Fruit fly (Drosophila melanogaster) whole organism, embryonic: ENCODE results near the gene CG13081.

Source experiments
- Bdp1 ChIP-seq: fragments of 200-800 bp; sonication (Bioruptor generic); optimal IDR thresholded peaks from 3 replicates; lab custom pipeline; 2016; ENCODE audit warnings: missing biosample characterization, missing genetic modification characterization
- CG10267 ChIP-seq: fragments of 200-800 bp; sonication (Bioruptor generic); optimal IDR thresholded peaks from 2 replicates; lab custom pipeline; 2018; ENCODE audit warnings: missing biosample characterization, mild to moderate bottlenecking, missing genetic modification characterization, moderate library complexity
- CG11723 ChIP-seq: fragments of 200-800 bp; sonication (Bioruptor generic); optimal IDR thresholded peaks from 2 replicates; lab custom pipeline; 2017; ENCODE audit warnings: missing biosample characterization, mild to moderate bottlenecking, missing genetic modification characterization
- CG12155 ChIP-seq: fragments of 200-800 bp; sonication (Bioruptor generic); optimal IDR thresholded peaks from 3 replicates; lab custom pipeline; 2016; ENCODE audit warnings: missing biosample characterization, missing genetic modification characterization
- CG12219 ChIP-seq: fragments of 200-800 bp; sonication (Bioruptor generic); optimal IDR thresholded peaks from 3 replicates; lab custom pipeline; 2018; ENCODE audit warnings: missing biosample characterization, mild to moderate bottlenecking, missing genetic modification characterization
- CG15479 ChIP-seq: fragments of 200-800 bp; sonication (Bioruptor generic); optimal IDR thresholded peaks from 3 replicates; lab custom pipeline; 2019; ENCODE audit warnings: missing biosample characterization, mild to moderate bottlenecking, missing genetic modification characterization, moderate library complexity
- CG15601 ChIP-seq: fragments of 200-800 bp; sonication (Bioruptor generic); optimal IDR thresholded peaks from 3 replicates; lab custom pipeline; 2019; ENCODE audit warnings: missing biosample characterization, mild to moderate bottlenecking, missing genetic modification characterization, moderate library complexity
- CG17361 ChIP-seq: fragments of 200-800 bp; sonication (Bioruptor generic); IDR thresholded peaks from 3 replicates; pipeline ENCODE4 v1.3.6; 2022; ENCODE audit warnings: missing biosample characterization, missing genetic modification characterization
- CG17385 ChIP-seq: fragments of 200-800 bp; sonication (Bioruptor generic); optimal IDR thresholded peaks from 3 replicates; lab custom pipeline; 2018; ENCODE audit warnings: missing biosample characterization, mild to moderate bottlenecking, missing genetic modification characterization
- CG17612 ChIP-seq: fragments of 200-800 bp; sonication (Bioruptor generic); IDR thresholded peaks from 2 replicates; pipeline ENCODE4 v1.3.6; 2022; ENCODE audit warnings: missing biosample characterization, missing genetic modification characterization
- CG17912 ChIP-seq: fragments of 200-800 bp; sonication (Bioruptor generic); optimal IDR thresholded peaks from 2 replicates; lab custom pipeline; 2018; ENCODE audit warnings: missing biosample characterization, mild to moderate bottlenecking, missing genetic modification characterization
- CG2120 ChIP-seq: fragments of 200-800 bp; sonication (Bioruptor generic); optimal IDR thresholded peaks from 3 replicates; lab custom pipeline; 2016; ENCODE audit warnings: missing biosample characterization, missing genetic modification characterization
- CG2678 ChIP-seq: fragments of 200-800 bp; sonication (Bioruptor generic); optimal IDR thresholded peaks from 3 replicates; lab custom pipeline; 2019; ENCODE audit warnings: missing biosample characterization, mild to moderate bottlenecking, missing genetic modification characterization, moderate library complexity
- CG2889 ChIP-seq: fragments of 200-800 bp; sonication (Bioruptor generic); IDR thresholded peaks from 3 replicates; pipeline ENCODE4 v1.3.6; 2022; ENCODE audit warnings: missing biosample characterization, missing genetic modification characterization
- CG31224 ChIP-seq: fragments of 200-800 bp; sonication (Bioruptor generic); IDR thresholded peaks from 2 replicates; pipeline ENCODE4 v1.3.6; 2022; ENCODE audit warnings: missing biosample characterization, missing genetic modification characterization
- CG31365 ChIP-seq: fragments of 200-800 bp; sonication (Bioruptor generic); optimal IDR thresholded peaks from 2 replicates; lab custom pipeline; 2018; ENCODE audit warnings: missing biosample characterization, mild to moderate bottlenecking, missing genetic modification characterization
- CG3163 ChIP-seq: fragments of 200-800 bp; sonication (Bioruptor generic); optimal IDR thresholded peaks from 3 replicates; lab custom pipeline; 2016; ENCODE audit warnings: missing biosample characterization, missing genetic modification characterization
- CG3281 ChIP-seq: fragments of 200-800 bp; sonication (Bioruptor generic); optimal IDR thresholded peaks from 3 replicates; lab custom pipeline; 2017; ENCODE audit warnings: missing biosample characterization, mild to moderate bottlenecking, missing genetic modification characterization
- CG34224 ChIP-seq: fragments of 200-800 bp; sonication (Bioruptor generic); IDR thresholded peaks from 3 replicates; pipeline ENCODE4 v1.3.6; 2022; ENCODE audit warnings: missing biosample characterization, missing genetic modification characterization; ENCODE audit not compliant: partially characterized antibody
- CG3995 ChIP-seq: fragments of 200-800 bp; sonication (Bioruptor generic); optimal IDR thresholded peaks from 3 replicates; lab custom pipeline; 2016; ENCODE audit warnings: missing biosample characterization, missing genetic modification characterization
- CG4854 ChIP-seq: fragments of 200-800 bp; sonication (Bioruptor generic); optimal IDR thresholded peaks from 2 replicates; lab custom pipeline; 2016; ENCODE audit warnings: missing biosample characterization, missing genetic modification characterization, inconsistent platforms
- CG7786 ChIP-seq: fragments of 200-800 bp; sonication (Bioruptor generic); optimal IDR thresholded peaks from 2 replicates; lab custom pipeline; 2016; ENCODE audit warnings: missing biosample characterization, missing genetic modification characterization
- CG7963 ChIP-seq: fragments of 200-800 bp; sonication (Bioruptor generic); IDR thresholded peaks from 3 replicates; pipeline ENCODE4 v1.3.6; 2022; ENCODE audit warnings: missing biosample characterization, missing genetic modification characterization; ENCODE audit not compliant: partially characterized antibody
- CG8290 ChIP-seq, 3 experiments: fragments of 200-800 bp; sonication (Bioruptor generic); optimal IDR thresholded peaks; 2 replicates each; lab custom pipeline; 2016 to 2019; ENCODE audit warnings: missing biosample characterization in 3 of 3, missing genetic modification characterization in 3 of 3, mild to moderate bottlenecking in 2 of 3, moderate library complexity in 1 of 3
- CG9215 ChIP-seq: fragments of 200-800 bp; sonication (Bioruptor generic); IDR thresholded peaks from 2 replicates; pipeline ENCODE4 v1.3.6; 2022; ENCODE audit warnings: missing biosample characterization, missing genetic modification characterization
- CG9817 ChIP-seq: fragments of 200-800 bp; sonication (Bioruptor generic); optimal IDR thresholded peaks from 2 replicates; lab custom pipeline; 2018; ENCODE audit warnings: missing biosample characterization, mild to moderate bottlenecking, missing genetic modification characterization, moderate library complexity
- CHES-1-like ChIP-seq: fragments of 200-800 bp; sonication (Bioruptor generic); optimal IDR thresholded peaks from 2 replicates; lab custom pipeline; 2016; ENCODE audit warnings: missing biosample characterization, missing genetic modification characterization
- Chrac-16 ChIP-seq: fragments of 200-800 bp; sonication (Bioruptor generic); optimal IDR thresholded peaks from 3 replicates; lab custom pipeline; 2016; ENCODE audit warnings: missing biosample characterization, missing genetic modification characterization
- CrebB ChIP-seq: fragments of 200-800 bp; sonication (Bioruptor generic); optimal IDR thresholded peaks from 3 replicates; lab custom pipeline; 2018; ENCODE audit warnings: missing biosample characterization, mild to moderate bottlenecking, missing genetic modification characterization
- Elba2 ChIP-seq: fragments of 200-800 bp; sonication (Bioruptor generic); optimal IDR thresholded peaks from 3 replicates; lab custom pipeline; 2016; ENCODE audit warnings: missing biosample characterization, missing genetic modification characterization
- Fer1 ChIP-seq: fragments of 200-800 bp; sonication (Bioruptor generic); optimal IDR thresholded peaks from 2 replicates; lab custom pipeline; 2017; ENCODE audit warnings: missing biosample characterization, mild to moderate bottlenecking, missing genetic modification characterization
- Hr78 ChIP-seq, 2 experiments: fragments of 200-800 bp in 1 of 2; fragments of >200 bp in 1 of 2; sonication (Bioruptor generic) in 1 of 2; optimal IDR thresholded peaks; 2 replicates each; lab custom pipeline; 2017 to 2019; ENCODE audit warnings: missing biosample characterization in 2 of 2, missing genetic modification characterization in 2 of 2, mild to moderate bottlenecking in 1 of 2, moderate library complexity in 1 of 2
- Hsf ChIP-seq: fragments of 200-800 bp; sonication (Bioruptor generic); optimal IDR thresholded peaks from 3 replicates; lab custom pipeline; 2016; ENCODE audit warnings: missing biosample characterization, missing genetic modification characterization
- Optix ChIP-seq: fragments of 200-800 bp; sonication (Bioruptor generic); IDR thresholded peaks from 3 replicates; pipeline ENCODE4 v1.3.6; 2022; ENCODE audit warnings: missing biosample characterization, missing genetic modification characterization
- Sin3A ChIP-seq: fragments of >200 bp; optimal IDR thresholded peaks from 2 replicates; lab custom pipeline; 2018
- TFAM ChIP-seq: fragments of 200-800 bp; sonication (Bioruptor generic); optimal IDR thresholded peaks from 2 replicates; lab custom pipeline; 2017; ENCODE audit warnings: missing biosample characterization, missing genetic modification characterization, inconsistent platforms
- Tbp ChIP-seq: fragments of >200 bp; optimal IDR thresholded peaks from 2 replicates; lab custom pipeline; 2018; ENCODE audit warnings: missing biosample characterization, missing genetic modification characterization
- aop ChIP-seq: fragments of 200-800 bp; sonication (Bioruptor generic); IDR thresholded peaks from 2 replicates; pipeline ENCODE4 v1.3.6; 2022; ENCODE audit warnings: missing biosample characterization, missing genetic modification characterization
- fru ChIP-seq: fragments of >200 bp; optimal IDR thresholded peaks from 2 replicates; lab custom pipeline; 2017
- her ChIP-seq: fragments of 200-800 bp; sonication (Bioruptor generic); optimal IDR thresholded peaks from 2 replicates; lab custom pipeline; 2016; ENCODE audit warnings: missing biosample characterization, missing genetic modification characterization
- kni ChIP-seq: fragments of 200-800 bp; sonication (Bioruptor generic); optimal IDR thresholded peaks from 3 replicates; lab custom pipeline; 2017; ENCODE audit warnings: mild to moderate bottlenecking, missing biosample characterization, missing genetic modification reagents, missing genetic modification characterization
- lilli ChIP-seq: fragments of 200-800 bp; sonication (Bioruptor generic); optimal IDR thresholded peaks from 3 replicates; lab custom pipeline; 2016; ENCODE audit warnings: missing biosample characterization, missing genetic modification characterization
- mirr ChIP-seq: fragments of 200-800 bp; sonication (Bioruptor generic); optimal IDR thresholded peaks from 3 replicates; lab custom pipeline; 2018; ENCODE audit warnings: missing biosample characterization, mild to moderate bottlenecking, missing genetic modification characterization
- nerfin-2 ChIP-seq: fragments of 200-800 bp; sonication (Bioruptor generic); IDR thresholded peaks from 2 replicates; pipeline ENCODE4 v1.3.6; 2022; ENCODE audit warnings: missing biosample characterization, missing genetic modification characterization; ENCODE audit not compliant: partially characterized antibody
- run ChIP-seq: fragments of 200-800 bp; sonication (Bioruptor generic); optimal IDR thresholded peaks from 3 replicates; lab custom pipeline; 2018; ENCODE audit warnings: missing biosample characterization, mild to moderate bottlenecking, missing genetic modification characterization
- shn ChIP-seq: fragments of 200-800 bp; sonication (Bioruptor generic); optimal IDR thresholded peaks from 3 replicates; lab custom pipeline; 2016; ENCODE audit warnings: missing biosample characterization, missing genetic modification characterization
- sim ChIP-seq: fragments of 200-800 bp; sonication (Bioruptor generic); IDR thresholded peaks from 2 replicates; pipeline ENCODE4 v1.3.6; 2022; ENCODE audit warnings: missing biosample characterization, missing genetic modification characterization
- tin ChIP-seq: fragments of 200-800 bp; sonication (Bioruptor generic); optimal IDR thresholded peaks from 3 replicates; lab custom pipeline; 2016; ENCODE audit warnings: missing biosample characterization, missing genetic modification characterization
- tio ChIP-seq: fragments of 200-800 bp; sonication (Bioruptor generic); optimal IDR thresholded peaks from 2 replicates; lab custom pipeline; 2017; ENCODE audit warnings: missing biosample characterization, missing genetic modification characterization, inconsistent platforms
- tup ChIP-seq: fragments of 200-800 bp; sonication (Bioruptor generic); optimal IDR thresholded peaks from 2 replicates; lab custom pipeline; 2016; ENCODE audit warnings: missing biosample characterization, mild to moderate bottlenecking, missing genetic modification characterization, moderate library complexity
- tx ChIP-seq: fragments of 200-800 bp; sonication (Bioruptor generic); optimal IDR thresholded peaks from 2 replicates; lab custom pipeline; 2016; ENCODE audit warnings: missing biosample characterization, missing genetic modification characterization

Gene CG13081

dm6 chr2L:19533247-19533646 lies 7.2 kb upstream of the CG13081 start, which contains the start of gene CG33116 (continued):
- TF ChIP-seq sim (0 out of 2 replicates have a peak, but pooled peaks have one; percentile 52), CG9215 (GFP tag; lab: Robert Waterston, UW) (peak; percentile 51; the same call in 1 of the 2 replicates), CG8290 (GFP tag; optimal IDR thresholded peaks at IDR 0.05; lab: Kevin White, UChicago) (peak; percentile 88), CG8290 (tag; optimal IDR thresholded peaks at IDR 0.05; lab: Kevin White, UChicago) (peak; percentile 42 to 93), CG34224 (GFP tag; lab: Robert Waterston, UW) (peak; percentile 47), CG4854 (peak; percentile 70), CG2678 (tag; lab: Kevin White, UChicago) (peak; percentile 86), CG7963 (GFP tag; lab: Robert Waterston, UW) (no peak), CrebB (tag; lab: Kevin White, UChicago) (peak; percentile 68), Tbp (GFP tag; lab: Kevin White, UChicago) (no peak), CG3995 (GFP tag; lab: Kevin White, UChicago) (peak; percentile 51), CG11723 (GFP tag; lab: Kevin White, UChicago) (peak; percentile 77), CG7786 (GFP tag; lab: Kevin White, UChicago) (peak; percentile 85), mirr (GFP tag; lab: Kevin White, UChicago) (peak; percentile 34), Optix (peak; percentile 68), tx (GFP tag; lab: Kevin White, UChicago) (peak; percentile 79), fru (lab: Kevin White, UChicago) (no peak), shn (GFP tag; lab: Kevin White, UChicago) (peak; percentile 89), CG2889 (GFP tag; lab: Robert Waterston, UW) (peak; percentile 64; the same call in 1 of the 3 replicates), run (tag; lab: Kevin White, UChicago) (peak; percentile 41), Bdp1 (peak; percentile 70), CG12219 (GFP tag; lab: Kevin White, UChicago) (peak; percentile 74), Elba2 (GFP tag; lab: Kevin White, UChicago) (peak; percentile 12), CG15601 (tag; lab: Kevin White, UChicago) (peak; percentile 79), CG3163 (GFP tag; lab: Kevin White, UChicago) (peak; percentile 72), Hr78 (GFP tag; optimal IDR thresholded peaks at IDR 0.05; lab: Kevin White, UChicago) (peak in 1 of 2 experiments; percentile 17), CG31224 (0 out of 2 replicates have a peak, but pooled peaks have one; percentile 26), Sin3A (lab: Kevin White, UChicago) (peak; percentile 80), CG31365 (tag; lab: Kevin White, UChicago) (peak; percentile 37), TFAM (GFP tag; lab: Kevin White, UChicago) (peak; percentile 23), kni (peak; percentile 12), tin (peak; percentile 87), CG17361 (peak; percentile 84), tup (GFP tag; lab: Kevin White, UChicago) (peak; percentile 66), tio (GFP tag; lab: Kevin White, UChicago) (peak; percentile 70), nerfin-2 (0 out of 2 replicates have a peak, but pooled peaks have one; percentile 15), CG10267 (tag; lab: Kevin White, UChicago) (peak; percentile 97), CG15479 (peak; percentile 41), CG17385 (GFP tag; lab: Kevin White, UChicago) (peak; percentile 78), Hsf (GFP tag; lab: Kevin White, UChicago) (peak; percentile 87), CHES-1-like (GFP tag; lab: Kevin White, UChicago) (peak; percentile 81), CG12155 (GFP tag; lab: Kevin White, UChicago) (peak; percentile 81), CG17912 (GFP tag; lab: Kevin White, UChicago) (peak; percentile 56), CG3281 (peak; percentile 74), CG2120 (peak; percentile 91), Chrac-16 (GFP tag; lab: Kevin White, UChicago) (peak; percentile 81), her (GFP tag; lab: Kevin White, UChicago) (peak; percentile 82), aop (no peak), CG9817 (tag; lab: Kevin White, UChicago) (peak; percentile 65), CG17612 (no peak), lilli (peak; percentile 89), Fer1 (GFP tag; lab: Kevin White, UChicago) (peak; percentile 83)
